Fruit fly (Drosophila melanogaster) whole organism, embryonic: ENCODE data around the gene CG9503.
A peak's percentile ranks its signal among the peaks of the same experiment; 100 is the strongest.

Source experiments
- Ada2b ChIP-seq: fragments of 200-800 bp; sonication (Bioruptor generic); IDR thresholded peaks from 2 replicates; pipeline ENCODE4 v1.3.6; 2022; ENCODE audit warnings: missing biosample characterization, missing genetic modification characterization
- Awh ChIP-seq: fragments of 200-800 bp; sonication (Bioruptor generic); IDR thresholded peaks from 2 replicates; pipeline ENCODE4, ENCODE4 v1.3.6; 2022; ENCODE audit warnings: missing biosample characterization, missing genetic modification characterization
- BEAF-32 ChIP-seq: fragments of 200-800 bp; sonication (Bioruptor generic); optimal IDR thresholded peaks from 3 replicates; lab custom pipeline; 2017; ENCODE audit warnings: missing biosample characterization, missing genetic modification characterization, mild to moderate bottlenecking, moderate library complexity, missing genetic modification reagents
- CG11398 ChIP-seq: fragments of 200-800 bp; sonication (Bioruptor generic); optimal IDR thresholded peaks from 2 replicates; lab custom pipeline; 2016; ENCODE audit warnings: missing biosample characterization, missing genetic modification characterization
- CG13296 ChIP-seq: fragments of 200-800 bp; sonication (Bioruptor generic); optimal IDR thresholded peaks from 3 replicates; lab custom pipeline; 2018; ENCODE audit warnings: missing biosample characterization, mild to moderate bottlenecking, missing genetic modification characterization
- CG14014 ChIP-seq: fragments of 200-800 bp; sonication (Bioruptor generic); IDR thresholded peaks from 2 replicates; pipeline ENCODE4 v1.3.6; 2022; ENCODE audit warnings: missing biosample characterization, missing genetic modification characterization
- CG14965 ChIP-seq: fragments of 200-800 bp; sonication (Bioruptor generic); optimal IDR thresholded peaks from 2 replicates; lab custom pipeline; 2016; ENCODE audit warnings: missing biosample characterization, missing genetic modification characterization, borderline replicate concordance
- CG15696 ChIP-seq: fragments of 200-800 bp; sonication (Bioruptor generic); optimal IDR thresholded peaks from 2 replicates; lab custom pipeline; 2019; ENCODE audit warnings: missing biosample characterization, mild to moderate bottlenecking, missing genetic modification characterization, moderate library complexity
- CG16863 ChIP-seq: fragments of 200-800 bp; sonication (Bioruptor generic); optimal IDR thresholded peaks from 3 replicates; lab custom pipeline; 2016; ENCODE audit warnings: missing biosample characterization, missing genetic modification characterization
- CG17186 ChIP-seq: fragments of 200-800 bp; sonication (Bioruptor generic); optimal IDR thresholded peaks from 3 replicates; lab custom pipeline; 2017; ENCODE audit warnings: missing biosample characterization, missing genetic modification reagents, missing genetic modification characterization
- CG17568 ChIP-seq: fragments of 200-800 bp; sonication (Bioruptor generic); optimal IDR thresholded peaks from 2 replicates; lab custom pipeline; 2018; ENCODE audit warnings: missing biosample characterization, mild to moderate bottlenecking, missing genetic modification characterization, moderate library complexity
- CG33213 ChIP-seq: fragments of 200-800 bp; sonication (Bioruptor generic); optimal IDR thresholded peaks from 3 replicates; lab custom pipeline; 2016; ENCODE audit warnings: missing biosample characterization, missing genetic modification characterization
- CG5180 ChIP-seq: fragments of 200-800 bp; sonication (Bioruptor generic); optimal IDR thresholded peaks from 3 replicates; lab custom pipeline; 2017; ENCODE audit warnings: missing biosample characterization, missing genetic modification characterization, mild to moderate bottlenecking, moderate library complexity, missing genetic modification reagents
- CG8281 ChIP-seq: fragments of 200-800 bp; sonication (Bioruptor generic); optimal IDR thresholded peaks from 2 replicates; lab custom pipeline; 2018; ENCODE audit warnings: missing biosample characterization, mild to moderate bottlenecking, missing genetic modification characterization, moderate library complexity
- CG8290 ChIP-seq, 3 experiments: fragments of 200-800 bp; sonication (Bioruptor generic); optimal IDR thresholded peaks; 2 replicates each; lab custom pipeline; 2016 to 2019; ENCODE audit warnings: missing biosample characterization in 3 of 3, missing genetic modification characterization in 3 of 3, mild to moderate bottlenecking in 2 of 3, moderate library complexity in 1 of 3
- CG9215 ChIP-seq: fragments of 200-800 bp; sonication (Bioruptor generic); IDR thresholded peaks from 2 replicates; pipeline ENCODE4 v1.3.6; 2022; ENCODE audit warnings: missing biosample characterization, missing genetic modification characterization
- CTCF ChIP-seq: fragments of 200-800 bp; sonication (Bioruptor generic); optimal IDR thresholded peaks from 2 replicates; lab custom pipeline; 2017; ENCODE audit warnings: missing biosample characterization, mild to moderate bottlenecking, missing genetic modification characterization, moderate library complexity
- D19B ChIP-seq: fragments of 200-800 bp; sonication (Bioruptor generic); optimal IDR thresholded peaks from 2 replicates; lab custom pipeline; 2017; ENCODE audit warnings: missing biosample characterization, mild to moderate bottlenecking, missing genetic modification characterization
- Doc2 ChIP-seq: fragments of 200-800 bp; sonication (Bioruptor generic); IDR thresholded peaks from 2 replicates; pipeline ENCODE4 v1.3.6; 2022; ENCODE audit warnings: missing biosample characterization, missing genetic modification characterization
- Doc3 ChIP-seq: fragments of 200-800 bp; sonication (Bioruptor generic); IDR thresholded peaks from 3 replicates; pipeline ENCODE4 v1.3.6; 2022; ENCODE audit warnings: missing biosample characterization, missing genetic modification characterization; ENCODE audit not compliant: partially characterized antibody
- ERR ChIP-seq: fragments of 200-800 bp; sonication (Bioruptor generic); optimal IDR thresholded peaks from 2 replicates; lab custom pipeline; 2016; ENCODE audit warnings: missing biosample characterization, missing genetic modification characterization
- Elba2 ChIP-seq: fragments of 200-800 bp; sonication (Bioruptor generic); optimal IDR thresholded peaks from 3 replicates; lab custom pipeline; 2016; ENCODE audit warnings: missing biosample characterization, missing genetic modification characterization
- Ets65A ChIP-seq: fragments of 200-800 bp; sonication (Bioruptor generic); peaks from one replicate; lab custom pipeline; 2016; ENCODE audit warnings: missing biosample characterization, missing genetic modification characterization
- GATAe ChIP-seq: fragments of 200-800 bp; sonication (Bioruptor generic); conservative IDR thresholded peaks from 2 replicates; pipeline ENCODE4 v1.3.6; 2022; ENCODE audit warnings: missing biosample characterization, missing genetic modification characterization
- Gug ChIP-seq: fragments of 200-800 bp; sonication (Bioruptor generic); IDR thresholded peaks from 4 replicates; pipeline ENCODE4 v1.3.6; 2022; ENCODE audit warnings: missing biosample characterization, missing genetic modification characterization
- Kr ChIP-seq: fragments of 200-800 bp; sonication (Bioruptor generic); optimal IDR thresholded peaks from 2 replicates; lab custom pipeline; 2017; ENCODE audit warnings: missing biosample characterization, mild to moderate bottlenecking, missing genetic modification characterization
- Nf-YA ChIP-seq: fragments of 200-800 bp; sonication (Bioruptor generic); IDR thresholded peaks from 2 replicates; pipeline ENCODE4 v1.3.6; 2022; ENCODE audit warnings: missing biosample characterization, missing genetic modification characterization
- Side ChIP-seq: fragments of 200-800 bp; sonication (Bioruptor generic); optimal IDR thresholded peaks from 2 replicates; lab custom pipeline; 2016; ENCODE audit warnings: missing biosample characterization, missing genetic modification characterization
- Tbp ChIP-seq: fragments of >200 bp; optimal IDR thresholded peaks from 2 replicates; lab custom pipeline; 2018; ENCODE audit warnings: missing biosample characterization, missing genetic modification characterization
- abd-A ChIP-seq: fragments of 200-800 bp; sonication (Bioruptor generic); optimal IDR thresholded peaks from 3 replicates; lab custom pipeline; 2019; ENCODE audit warnings: missing biosample characterization, mild to moderate bottlenecking, missing genetic modification characterization, moderate library complexity
- aop ChIP-seq: fragments of 200-800 bp; sonication (Bioruptor generic); IDR thresholded peaks from 2 replicates; pipeline ENCODE4 v1.3.6; 2022; ENCODE audit warnings: missing biosample characterization, missing genetic modification characterization
- ase ChIP-seq: fragments of 200-800 bp; sonication (Bioruptor generic); IDR thresholded peaks from 3 replicates; pipeline ENCODE4 v1.3.6; 2022; ENCODE audit warnings: missing biosample characterization, missing genetic modification characterization
- bab2 ChIP-seq: fragments of 200-800 bp; sonication (Bioruptor generic); optimal IDR thresholded peaks from 2 replicates; lab custom pipeline; 2016; ENCODE audit warnings: missing biosample characterization, missing genetic modification characterization
- bbx ChIP-seq: fragments of 200-800 bp; sonication (Bioruptor generic); IDR thresholded peaks from 2 replicates; pipeline ENCODE4 v1.3.6; 2022; ENCODE audit warnings: missing biosample characterization, missing genetic modification characterization; ENCODE audit not compliant: partially characterized antibody
- disco-r ChIP-seq: fragments of 200-800 bp; sonication (Bioruptor generic); optimal IDR thresholded peaks from 2 replicates; lab custom pipeline; 2016; ENCODE audit warnings: missing biosample characterization, missing genetic modification characterization
- dm ChIP-seq: fragments of 200-800 bp; sonication (Bioruptor generic); optimal IDR thresholded peaks from 3 replicates; lab custom pipeline; 2016; ENCODE audit warnings: missing biosample characterization, missing genetic modification characterization
- emc ChIP-seq: fragments of 200-800 bp; sonication (Bioruptor generic); optimal IDR thresholded peaks from 2 replicates; lab custom pipeline; 2016; ENCODE audit warnings: missing biosample characterization, missing genetic modification characterization
- en ChIP-seq: fragments of 200-800 bp; sonication (Bioruptor generic); optimal IDR thresholded peaks from 2 replicates; lab custom pipeline; 2016; ENCODE audit warnings: missing biosample characterization, missing genetic modification characterization
- esg ChIP-seq: fragments of 200-800 bp; sonication (Bioruptor generic); conservative IDR thresholded peaks from 2 replicates; pipeline ENCODE4 v1.3.6; 2022; ENCODE audit warnings: missing biosample characterization, missing genetic modification characterization
- gcm2 ChIP-seq: fragments of 200-800 bp; sonication (Bioruptor generic); optimal IDR thresholded peaks from 2 replicates; lab custom pipeline; 2016; ENCODE audit warnings: missing biosample characterization, missing genetic modification characterization
- gsb-n ChIP-seq: fragments of 200-800 bp; sonication (Bioruptor generic); optimal IDR thresholded peaks from 3 replicates; lab custom pipeline; 2018; ENCODE audit warnings: missing biosample characterization, mild to moderate bottlenecking, missing genetic modification characterization
- hb ChIP-seq: fragments of 200-800 bp; sonication (Bioruptor generic); IDR thresholded peaks from 3 replicates; pipeline ENCODE4 v1.3.6; 2022; ENCODE audit warnings: missing biosample characterization, missing genetic modification characterization; ENCODE audit not compliant: partially characterized antibody
- klu ChIP-seq: fragments of 200-800 bp; sonication (Bioruptor generic); IDR thresholded peaks from 2 replicates; pipeline ENCODE4 v1.3.6; 2022; ENCODE audit warnings: missing biosample characterization, missing genetic modification characterization
- nerfin-2 ChIP-seq: fragments of 200-800 bp; sonication (Bioruptor generic); IDR thresholded peaks from 2 replicates; pipeline ENCODE4 v1.3.6; 2022; ENCODE audit warnings: missing biosample characterization, missing genetic modification characterization; ENCODE audit not compliant: partially characterized antibody
- otp ChIP-seq: fragments of 200-800 bp; sonication (Bioruptor generic); IDR thresholded peaks from 3 replicates; pipeline ENCODE4, ENCODE4 v1.3.6; 2022; ENCODE audit warnings: missing biosample characterization, missing genetic modification characterization
- pita ChIP-seq: fragments of 200-800 bp; sonication (Bioruptor generic); optimal IDR thresholded peaks from 2 replicates; lab custom pipeline; 2017; ENCODE audit warnings: missing biosample characterization, mild to moderate bottlenecking, missing genetic modification characterization
- ssp ChIP-seq: fragments of 200-800 bp; sonication (Bioruptor generic); IDR thresholded peaks from 2 replicates; pipeline ENCODE4 v1.3.6; 2022; ENCODE audit warnings: missing biosample characterization, missing genetic modification characterization
- zf30C ChIP-seq: fragments of 200-800 bp; sonication (Bioruptor generic); optimal IDR thresholded peaks from 3 replicates; lab custom pipeline; 2018; ENCODE audit warnings: missing biosample characterization, mild to moderate bottlenecking, missing genetic modification characterization

CG9503 gene

DNA sequence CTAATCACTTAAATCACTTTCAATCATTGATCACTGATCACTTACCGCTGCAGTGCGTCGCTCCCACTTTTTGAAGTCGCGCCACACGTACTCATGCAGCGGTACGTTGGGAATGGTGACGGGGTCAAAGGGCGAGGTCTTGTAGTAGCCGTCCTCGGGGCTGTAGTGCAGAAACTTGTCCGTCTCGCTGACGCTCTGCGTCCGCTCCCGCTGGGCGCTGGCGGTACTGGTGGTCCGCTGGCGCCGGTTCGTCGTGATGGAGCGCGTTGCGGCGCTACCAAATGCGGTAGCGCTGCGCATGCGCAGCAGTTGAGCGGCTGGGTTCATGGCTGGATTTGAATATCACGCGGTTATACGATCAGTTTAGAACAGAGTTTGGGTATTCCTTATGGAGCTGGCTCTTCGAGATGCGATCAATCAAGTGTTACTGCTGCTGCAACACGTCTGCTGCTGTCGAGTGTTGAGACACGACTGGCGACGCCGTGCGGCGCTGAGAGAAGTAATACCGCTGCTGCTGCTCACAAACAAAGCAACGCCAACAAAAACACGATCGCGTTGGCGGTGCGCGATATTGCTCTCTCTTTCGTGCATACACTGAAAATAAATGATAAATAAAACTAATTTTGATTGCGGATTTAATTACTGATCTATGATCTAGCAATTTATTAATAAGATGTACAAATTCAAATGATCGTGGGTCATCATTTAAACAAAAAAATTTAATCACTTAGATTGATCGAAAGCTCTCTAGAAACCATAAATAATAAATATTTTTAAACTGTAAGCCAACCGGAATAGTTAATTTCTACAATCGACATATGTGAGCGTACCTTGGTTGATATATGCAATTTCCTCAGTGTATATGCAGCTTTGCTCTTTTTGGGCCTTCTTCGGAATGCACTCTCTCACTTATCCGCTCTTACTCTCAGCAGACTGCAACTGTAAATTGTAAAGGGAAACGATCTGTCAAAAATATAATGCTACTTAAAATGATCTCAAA, 27.3 kb upstream of the CG9503 start (continued):
- TF ChIP-seq ssp (GFP tag; lab: Robert Waterston, UW) (peak; percentile 82), CG8281 (tag; lab: Kevin White, UChicago) (peak; percentile 86), Side (GFP tag; lab: Kevin White, UChicago) (peak; percentile 74), Elba2 (GFP tag; lab: Kevin White, UChicago) (peak; percentile 80), en (GFP tag; lab: Kevin White, UChicago) (peak; percentile 64), Tbp (GFP tag; lab: Kevin White, UChicago) (no peak), CG9215 (GFP tag; lab: Robert Waterston, UW) (peak; percentile 67), Nf-YA (GFP tag; lab: Robert Waterston, UW) (peak; percentile 73), CG14014 (GFP tag; lab: Robert Waterston, UW) (peak; percentile 70), CG17568 (GFP tag; lab: Kevin White, UChicago) (peak; percentile 89), Kr (peak; percentile 92), CG8290 (GFP tag; optimal IDR thresholded peaks at IDR 0.05; lab: Kevin White, UChicago) (peak; percentile 94), CG8290 (tag; optimal IDR thresholded peaks at IDR 0.05; lab: Kevin White, UChicago) (peak; percentile 23 to 94), bbx (GFP tag; lab: Robert Waterston, UW) (peak; percentile 30; the same call in 1 of the 2 replicates), ase (GFP tag; lab: Robert Waterston, UW) (peak; percentile 74; the same call in 2 of the 3 replicates), emc (GFP tag; lab: Kevin White, UChicago) (no peak), CG16863 (GFP tag; lab: Kevin White, UChicago) (peak; percentile 85), pita (no peak), disco-r (GFP tag; lab: Kevin White, UChicago) (peak; percentile 68), CG33213 (GFP tag; lab: Kevin White, UChicago) (peak; percentile 58), gcm2 (peak; percentile 66), Doc3 (GFP tag; lab: Robert Waterston, UW) (peak; percentile 35; the same call in 1 of the 3 replicates), Gug (GFP tag; lab: Robert Waterston, UW) (peak; percentile 58; the same call in 3 of the 4 replicates), hb (GFP tag; lab: Robert Waterston, UW) (no peak), Ets65A (peak; percentile 92), bab2 (GFP tag; lab: Kevin White, UChicago) (peak; percentile 79), CTCF (GFP tag; lab: Kevin White, UChicago) (peak; percentile 61), aop (0 out of 2 replicates have a peak, but pooled peaks have one; percentile 25), Ada2b (peak; percentile 82), dm (GFP tag; lab: Kevin White, UChicago) (peak; percentile 35), CG15696 (tag; lab: Kevin White, UChicago) (peak; percentile 97), esg (GFP tag; lab: Robert Waterston, UW) (peak; percentile 92), otp (GFP tag; lab: Robert Waterston, UW) (peak; percentile 82), CG14965 (GFP tag; lab: Kevin White, UChicago) (no peak), klu (peak; percentile 78), CG5180 (GFP tag; lab: Kevin White, UChicago) (peak; percentile 89), gsb-n (tag; lab: Kevin White, UChicago) (peak; percentile 95), ERR (GFP tag; lab: Kevin White, UChicago) (peak; percentile 20), CG17186 (GFP tag; lab: Kevin White, UChicago) (peak; percentile 77), GATAe (GFP tag; lab: Robert Waterston, UW) (peak; percentile 29; the same call in 1 of the 2 replicates), Doc2 (GFP tag; lab: Robert Waterston, UW) (peak; percentile 36; the same call in 1 of the 2 replicates), CG13296 (GFP tag; lab: Kevin White, UChicago) (peak; percentile 86), D19B (GFP tag; lab: Kevin White, UChicago) (peak; percentile 67), abd-A (peak; percentile 41), nerfin-2 (GFP tag; lab: Robert Waterston, UW) (no peak), Awh (GFP tag; lab: Robert Waterston, UW) (peak; percentile 90), BEAF-32 (no peak), zf30C (GFP tag; lab: Kevin White, UChicago) (peak; percentile 98), CG11398 (GFP tag; lab: Kevin White, UChicago) (peak; percentile 56)
